Worm (Caenorhabditis elegans) whole organism, early embryonic: Measurements from ENCODE around the gene lem-2.
"Not testable (repeated sequence)": the region's sequence is repeated elsewhere in the genome, so short reads cannot be mapped to it uniquely, and the experiment has no call there.

ENCODE experiments used
- B0310.2 ChIP-seq: sonication (generic microtip); optimal IDR thresholded peaks from 2 replicates; lab custom pipeline; 2016; ENCODE audit warnings: mild to moderate bottlenecking, missing genetic modification characterization, missing compliant biosample characterization
- F13C5.2 ChIP-seq: sonication (generic microtip); optimal IDR thresholded peaks from 2 replicates; lab custom pipeline; 2017; ENCODE audit warnings: mild to moderate bottlenecking, missing genetic modification characterization, inconsistent platforms, missing compliant biosample characterization
- aly-1 ChIP-seq: sonication (generic microtip); optimal IDR thresholded peaks from 2 replicates; lab custom pipeline; 2016; ENCODE audit warnings: missing genetic modification characterization, missing compliant biosample characterization
- ama-1 ChIP-seq: fragments of 150-350 bp; optimal IDR thresholded peaks from 2 replicates; lab custom pipeline; 2014
- ceh-13 ChIP-seq: fragments of 200-800 bp; sonication (Bioruptor generic); optimal IDR thresholded peaks from 2 replicates; lab custom pipeline; 2018; ENCODE audit warnings: mild to moderate bottlenecking, missing genetic modification characterization, missing compliant biosample characterization
- ceh-36 ChIP-seq: sonication (generic microtip); optimal IDR thresholded peaks from 2 replicates; lab custom pipeline; 2016; ENCODE audit warnings: missing genetic modification characterization, inconsistent platforms, missing compliant biosample characterization
- ets-7 ChIP-seq: sonication (generic microtip); optimal IDR thresholded peaks from 2 replicates; lab custom pipeline; 2016; ENCODE audit warnings: missing genotype, missing genetic modification characterization, missing compliant biosample characterization
- flt-1 ChIP-seq: fragments of 200-800 bp; sonication (Bioruptor generic); IDR thresholded peaks from 2 replicates; pipeline ENCODE4 v1.3.6; 2022; ENCODE audit warnings: missing genetic modification characterization, missing compliant biosample characterization
- hmbx-1 ChIP-seq: sonication (generic microtip); optimal IDR thresholded peaks from 2 replicates; lab custom pipeline; 2016; ENCODE audit warnings: mild to moderate bottlenecking, missing genetic modification characterization, missing compliant biosample characterization
- hmg-4 ChIP-seq: fragments of 200-800 bp; sonication (Bioruptor generic); optimal IDR thresholded peaks from 2 replicates; lab custom pipeline; 2018; ENCODE audit warnings: mild to moderate bottlenecking, missing genetic modification characterization, missing compliant biosample characterization
- hnd-1 ChIP-seq: sonication (generic microtip); optimal IDR thresholded peaks from 2 replicates; lab custom pipeline; 2016; ENCODE audit warnings: missing genetic modification characterization, missing compliant biosample characterization
- pes-1 ChIP-seq: fragments of 200-800 bp; sonication (Bioruptor generic); IDR thresholded peaks from 2 replicates; pipeline ENCODE4 v1.3.6; 2022; ENCODE audit warnings: missing genetic modification reagents, missing genetic modification characterization, missing compliant biosample characterization
- scrt-1 ChIP-seq: fragments of 200-800 bp; sonication (Bioruptor generic); IDR thresholded peaks from 2 replicates; pipeline ENCODE4 v1.3.6; 2022; ENCODE audit warnings: missing genetic modification characterization, missing compliant biosample characterization
- sea-1 ChIP-seq: fragments of 200-800 bp; sonication (Bioruptor generic); conservative IDR thresholded peaks from 2 replicates; pipeline ENCODE4 v1.3.6; 2022; ENCODE audit warnings: missing genetic modification characterization, missing compliant biosample characterization
- tbx-11 ChIP-seq: fragments of 200-800 bp; sonication (Bioruptor generic); IDR thresholded peaks from 2 replicates; pipeline ENCODE4 v1.3.6; 2022; ENCODE audit warnings: missing genetic modification characterization, missing compliant biosample characterization
- tbx-37 ChIP-seq: fragments of 200-800 bp; sonication (Bioruptor generic); conservative IDR thresholded peaks from 2 replicates; pipeline ENCODE4 v1.3.6; 2022; ENCODE audit warnings: missing genetic modification reagents, missing genetic modification characterization, missing compliant biosample characterization
- tra-4 ChIP-seq: sonication (generic microtip); optimal IDR thresholded peaks from 2 replicates; lab custom pipeline; 2017; ENCODE audit warnings: missing genetic modification characterization, missing compliant biosample characterization

The lem-2 gene

DNA sequence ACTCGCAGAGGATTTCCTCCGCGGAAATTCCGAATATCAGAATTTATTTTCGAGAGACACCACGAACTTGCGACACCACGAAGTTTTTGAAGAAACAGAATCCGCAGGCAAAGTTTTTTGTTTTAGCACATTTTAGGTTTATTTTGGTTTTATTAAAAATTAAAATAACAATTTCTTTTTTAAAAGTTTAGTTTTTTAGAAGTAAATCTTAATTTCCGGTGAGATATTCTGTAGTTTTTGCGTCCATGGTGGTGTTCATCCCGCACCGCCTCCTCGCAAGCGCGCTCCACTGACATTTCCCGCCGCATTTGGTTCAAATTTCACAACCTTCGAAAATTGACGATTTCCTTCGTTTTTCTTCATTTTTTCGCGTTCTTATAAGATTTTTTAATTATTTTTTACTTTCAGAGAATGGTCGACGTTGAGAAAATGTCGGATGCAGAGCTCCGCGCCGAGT is at the start of gene lem-2:
lem-2 (plus strand) TSS at position 407 of the 457 bp plus-strand sequence.
- TF ChIP-seq B0310.2, result peak; percentile 56
- peak; percentile 78 for TF ChIP-seq F13C5.2 (tag; lab: Kevin White, UChicago)
- TF ChIP-seq tbx-11, result no peak
- TF ChIP-seq scrt-1 (GFP tag; lab: Robert Waterston, UW), result 0 out of 2 replicates have a peak, but pooled peaks have one; percentile 13
- TF ChIP-seq aly-1 (tag; lab: Kevin White, UChicago), result no peak
- TF ChIP-seq flt-1, result peak; percentile 48; the same call in 1 of the 2 replicates
- TF ChIP-seq ceh-36 (tag; lab: Kevin White, UChicago), result no peak
- TF ChIP-seq ceh-13, result peak; percentile 50
- TF ChIP-seq hmbx-1, result peak; percentile 60
- TF ChIP-seq hmg-4 (GFP tag; lab: Kevin White, UChicago), result peak; percentile 6
- TF ChIP-seq ets-7 (tag; lab: Kevin White, UChicago), result peak; percentile 53
- TF ChIP-seq ama-1, result no peak
- no peak for TF ChIP-seq sea-1 (GFP tag; lab: Robert Waterston, UW)
- TF ChIP-seq pes-1 (GFP tag; lab: Robert Waterston, UW), result no peak; the same call in 1 of the 2 replicates
- no peak for TF ChIP-seq tbx-37 (GFP tag; lab: Robert Waterston, UW)
- peak; percentile 38 for TF ChIP-seq hnd-1 (tag; lab: Kevin White, UChicago)
- peak; percentile 85 for TF ChIP-seq tra-4 (tag; lab: Kevin White, UChicago)

- TF ChIP-seq tbx-37 (GFP tag; lab: Robert Waterston, UW) (no peak), hmbx-1 (no peak), sea-1 (GFP tag; lab: Robert Waterston, UW) (no peak), B0310.2 (no peak), tra-4 (tag; lab: Kevin White, UChicago) (no peak)
Measured at ce11 chrII:14014637-14015036, 48.6 kb upstream of the lem-2 start.

DNA sequence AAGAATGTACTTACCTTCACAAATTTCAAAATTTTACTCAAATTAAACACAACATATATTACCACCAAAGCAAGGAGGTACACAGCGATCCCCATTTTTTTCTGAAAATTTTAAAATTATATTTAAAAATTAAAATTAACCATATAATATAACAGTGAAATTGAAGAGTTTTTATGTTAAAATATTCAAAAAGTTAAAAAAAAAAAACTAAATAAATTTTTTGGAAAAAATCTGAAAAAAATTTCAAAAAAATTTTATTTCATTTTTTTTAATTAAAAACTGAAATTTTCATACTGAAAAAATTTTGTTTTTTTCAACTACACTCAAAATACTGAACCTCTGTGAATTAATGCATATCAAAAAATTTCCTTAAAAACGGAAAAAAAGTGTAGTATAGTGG is 46.4 kb upstream of the lem-2 start, which contains the start of gene cyp-37A1:
cyp-37A1 (minus strand) TSS at position 101 of the 400 bp plus-strand sequence.
- TF ChIP-seq ama-1 (no peak), tbx-11 (no peak), hmg-4 (GFP tag; lab: Kevin White, UChicago) (no peak), flt-1 (no peak), ets-7 (tag; lab: Kevin White, UChicago) (no peak), ceh-13 (no peak), aly-1 (tag; lab: Kevin White, UChicago) (no peak), pes-1 (GFP tag; lab: Robert Waterston, UW) (no peak), tbx-37 (GFP tag; lab: Robert Waterston, UW) (no peak)

DNA sequence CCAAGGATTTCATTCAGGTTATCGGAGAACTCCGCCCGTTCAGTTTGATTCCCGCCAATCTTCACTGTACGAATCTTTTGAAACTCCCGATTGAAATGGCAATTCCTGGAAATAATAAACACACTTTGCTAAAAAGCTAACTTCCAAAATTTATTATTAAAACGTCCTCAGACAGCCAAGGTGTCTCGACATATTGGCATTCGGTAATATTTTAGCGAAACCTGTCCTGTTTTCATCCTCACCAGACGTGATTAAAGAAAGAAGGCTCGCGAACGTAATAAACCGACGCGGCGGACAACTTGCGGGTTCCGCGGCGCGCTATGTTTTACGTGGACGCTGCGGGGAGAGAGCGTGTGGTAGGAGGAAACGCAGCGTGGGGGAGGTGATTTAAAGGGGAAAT is 45.1 kb upstream of the lem-2 start:
- no peak for TF ChIP-seq B0310.2
- peak; percentile 78 for TF ChIP-seq ama-1
- TF ChIP-seq F13C5.2 (tag; lab: Kevin White, UChicago), result peak; percentile 24
- TF ChIP-seq tbx-37 (GFP tag; lab: Robert Waterston, UW), result no peak
- no peak for TF ChIP-seq tbx-11
- TF ChIP-seq hmg-4 (GFP tag; lab: Kevin White, UChicago), result peak; percentile 68
- TF ChIP-seq hnd-1 (tag; lab: Kevin White, UChicago), result no peak
- TF ChIP-seq pes-1 (GFP tag; lab: Robert Waterston, UW), result no peak

DNA sequence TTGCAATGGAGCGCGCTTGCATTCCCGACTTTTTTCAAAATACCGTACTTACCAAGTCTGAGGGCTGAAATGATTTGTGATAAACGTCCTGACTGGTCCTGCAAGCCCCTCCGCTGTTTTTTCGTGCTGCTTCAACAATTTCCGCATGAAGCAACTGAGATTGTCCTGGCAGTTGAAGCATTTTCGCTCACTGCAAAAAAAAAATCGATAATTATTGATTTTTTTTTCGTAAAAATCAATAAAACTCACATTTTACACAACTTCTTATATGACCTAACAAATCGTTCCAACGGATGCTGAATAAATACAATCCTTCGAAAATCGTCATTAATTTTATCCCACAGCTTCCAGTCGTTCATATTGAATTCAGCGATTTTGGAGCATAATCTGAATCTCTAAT is 44.4 kb upstream of the lem-2 start:
- no peak for TF ChIP-seq F13C5.2 (tag; lab: Kevin White, UChicago)
- no peak for TF ChIP-seq sea-1 (GFP tag; lab: Robert Waterston, UW)
- no peak for TF ChIP-seq ceh-13
- no peak for TF ChIP-seq B0310.2
- no peak for TF ChIP-seq scrt-1 (GFP tag; lab: Robert Waterston, UW)
- no peak for TF ChIP-seq hmbx-1

DNA sequence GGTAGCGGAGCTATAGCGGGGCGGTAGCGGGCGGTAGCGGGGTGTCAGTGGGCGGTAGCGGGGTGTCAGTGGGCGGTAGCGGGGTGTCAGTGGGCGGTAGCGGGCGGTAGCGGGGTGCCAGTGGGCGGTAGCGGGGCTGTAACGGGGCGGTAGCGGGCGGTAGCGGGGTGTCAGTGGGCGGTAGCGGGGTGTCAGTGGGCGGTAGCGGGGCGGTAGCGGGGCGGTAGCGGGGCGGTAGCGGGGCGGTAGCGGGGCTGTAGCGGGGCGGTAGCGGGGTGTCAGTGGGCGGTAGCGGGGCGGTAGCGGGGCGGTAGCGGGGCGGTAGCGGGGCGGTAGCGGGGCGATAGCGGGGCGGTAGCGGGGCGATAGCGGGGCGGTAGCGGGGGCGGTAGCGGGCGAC is 43.6 kb upstream of the lem-2 start:
- TF ChIP-seq scrt-1 (GFP tag; lab: Robert Waterston, UW) (0 out of 2 replicates have a peak, but pooled peaks have one; percentile 43), hmg-4 (GFP tag; lab: Kevin White, UChicago) (peak; percentile 36), pes-1 (GFP tag; lab: Robert Waterston, UW) (peak; percentile 68; the same call in 1 of the 2 replicates), tbx-11 (peak; percentile 63; the same call in 1 of the 2 replicates), tbx-37 (GFP tag; lab: Robert Waterston, UW) (peak; percentile 37), sea-1 (GFP tag; lab: Robert Waterston, UW) (0 out of 2 replicates have a peak, but pooled peaks have one; percentile 51)

DNA sequence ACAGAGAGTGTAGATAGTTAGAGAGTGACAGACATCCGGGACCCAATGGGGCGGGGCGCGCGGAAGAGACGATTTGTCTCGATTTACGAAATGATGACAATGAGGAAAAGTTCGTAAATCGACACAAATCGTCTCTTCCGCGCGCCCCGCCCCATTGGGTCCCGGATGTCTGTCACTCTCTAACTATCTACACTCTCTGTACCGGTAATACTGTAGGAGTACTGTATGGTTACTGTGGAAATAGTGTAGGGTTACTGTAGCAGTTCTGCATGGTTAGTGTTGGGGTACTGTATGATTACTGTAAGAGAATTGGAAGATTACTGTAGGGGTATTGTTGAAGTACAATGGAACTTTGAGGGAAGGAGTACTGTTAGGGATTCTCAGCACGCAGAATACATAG is 42.0 kb upstream of the lem-2 start, which contains the start of gene F01D5.10:
F01D5.10 (minus strand) TSS at position 101 of the 400 bp plus-strand sequence.
- not testable (repeated sequence) for TF ChIP-seq ceh-36 (tag; lab: Kevin White, UChicago); sea-1 (GFP tag; lab: Robert Waterston, UW); hmbx-1

DNA sequence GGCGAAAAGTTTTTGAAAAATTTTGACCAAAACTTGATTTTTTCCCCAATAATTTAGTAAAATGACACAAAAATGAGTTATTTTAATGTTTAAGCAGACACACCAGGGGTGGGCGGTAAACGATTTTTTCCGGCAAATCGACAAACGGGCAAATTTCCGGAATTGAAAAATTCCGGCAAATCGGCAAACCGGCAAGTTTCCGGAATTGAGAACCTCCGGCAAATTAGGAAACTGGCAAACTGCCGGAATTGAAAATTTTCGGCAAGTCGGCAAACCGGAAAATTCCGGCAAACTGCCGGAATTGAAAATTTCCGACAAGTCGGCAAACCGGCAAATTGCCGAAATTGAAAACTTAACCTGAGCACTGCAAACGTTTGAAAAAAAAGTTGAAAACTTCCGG is 30.5 kb upstream of the lem-2 start:
- TF ChIP-seq pes-1 (GFP tag; lab: Robert Waterston, UW), result no peak
- TF ChIP-seq tbx-11, result no peak

- no peak for TF ChIP-seq F13C5.2 (tag; lab: Kevin White, UChicago)
- no peak for TF ChIP-seq ceh-13
- no peak for TF ChIP-seq B0310.2
- no peak for TF ChIP-seq flt-1
- TF ChIP-seq hmg-4 (GFP tag; lab: Kevin White, UChicago), result no peak
- no peak for TF ChIP-seq ceh-36 (tag; lab: Kevin White, UChicago)
- TF ChIP-seq scrt-1 (GFP tag; lab: Robert Waterston, UW), result no peak
- no peak for TF ChIP-seq tbx-37 (GFP tag; lab: Robert Waterston, UW)
- TF ChIP-seq pes-1 (GFP tag; lab: Robert Waterston, UW), result no peak
- TF ChIP-seq sea-1 (GFP tag; lab: Robert Waterston, UW), result no peak
- no peak for TF ChIP-seq ets-7 (tag; lab: Kevin White, UChicago)
- no peak for TF ChIP-seq aly-1 (tag; lab: Kevin White, UChicago)
- no peak for TF ChIP-seq hmbx-1
Measured at ce11 chrII:14034559-14034958, 28.7 kb upstream of the lem-2 start.
